Worm (Caenorhabditis elegans) whole organism, L4 larva: Measurements from ENCODE around the gene T11F9.7.

Experiments
- F26F4.8 ChIP-seq: fragments of 200-800 bp; sonication (Bioruptor generic); conservative IDR thresholded peaks from 2 replicates; pipeline ENCODE4 v1.3.6; 2022; ENCODE audit warnings: missing genetic modification characterization, missing compliant biosample characterization
- F49E8.2 ChIP-seq: sonication (generic microtip); optimal IDR thresholded peaks from 2 replicates; lab custom pipeline; 2016; ENCODE audit warnings: missing compliant biosample characterization, mild to moderate bottlenecking, missing genetic modification characterization, borderline replicate concordance
- R02D3.7 ChIP-seq: fragments of 150-350 bp; sonication (generic microtip); optimal IDR thresholded peaks from 3 replicates; lab custom pipeline; 2014; ENCODE audit warnings: missing biosample characterization, missing genetic modification characterization
- T20F7.1 ChIP-seq: fragments of 200-800 bp; sonication (Bioruptor generic); optimal IDR thresholded peaks from 2 replicates; lab custom pipeline; 2018; ENCODE audit warnings: mild to moderate bottlenecking, missing genetic modification characterization, missing compliant biosample characterization
- T26A8.4 ChIP-seq: fragments of 200-800 bp; sonication (Bioruptor generic); IDR thresholded peaks from 2 replicates; pipeline ENCODE4 v1.3.6; 2022; ENCODE audit warnings: missing genetic modification characterization, missing compliant biosample characterization
- Y48G9A.11 ChIP-seq: fragments of 200-800 bp; sonication (Bioruptor generic); IDR thresholded peaks from 2 replicates; pipeline ENCODE4 v1.3.6; 2022; ENCODE audit warnings: missing genetic modification reagents, missing genetic modification characterization, missing compliant biosample characterization
- Y75B8A.6 ChIP-seq: fragments of 200-800 bp; sonication (Bioruptor generic); IDR thresholded peaks from 2 replicates; pipeline ENCODE4 v1.3.6; 2022; ENCODE audit warnings: missing genetic modification reagents, missing genetic modification characterization, missing compliant biosample characterization
- ZK337.2 ChIP-seq: fragments of 200-800 bp; sonication (Bioruptor generic); IDR thresholded peaks from 2 replicates; pipeline ENCODE4 v1.3.6; 2022; ENCODE audit warnings: missing genetic modification reagents, missing genetic modification characterization, missing compliant biosample characterization
- aly-2 ChIP-seq: sonication (generic microtip); optimal IDR thresholded peaks from 2 replicates; lab custom pipeline; 2018; ENCODE audit warnings: missing biosample characterization, missing genetic modification characterization
- attf-4 ChIP-seq: sonication (generic microtip); optimal IDR thresholded peaks from 3 replicates; lab custom pipeline; 2017; ENCODE audit warnings: missing biosample characterization, missing genetic modification characterization
- ceh-20 ChIP-seq: fragments of 200-800 bp; sonication (Bioruptor generic); IDR thresholded peaks from 2 replicates; pipeline ENCODE4 v1.3.6; 2022; ENCODE audit warnings: missing genetic modification reagents, missing genetic modification characterization, missing compliant biosample characterization
- ceh-28 ChIP-seq: fragments of 150-350 bp; optimal IDR thresholded peaks from 2 replicates; lab custom pipeline; 2014; ENCODE audit warnings: missing biosample characterization, missing genetic modification reagents, missing genetic modification characterization
- ceh-44 ChIP-seq: fragments of 200-800 bp; sonication (Bioruptor generic); IDR thresholded peaks from 2 replicates; pipeline ENCODE4 v1.3.6; 2022; ENCODE audit warnings: missing genetic modification reagents, missing genetic modification characterization, missing compliant biosample characterization
- ceh-62 ChIP-seq: sonication (generic microtip); optimal IDR thresholded peaks from 2 replicates; lab custom pipeline; 2017; ENCODE audit warnings: missing biosample characterization, missing genetic modification characterization
- cey-2 ChIP-seq: sonication (generic microtip); optimal IDR thresholded peaks from 3 replicates; lab custom pipeline; 2017; ENCODE audit warnings: missing genetic modification characterization, mild to moderate bottlenecking, missing compliant biosample characterization, antibody characterized with exemption, borderline replicate concordance; ENCODE audit not compliant: insufficient read depth
- ctbp-1 ChIP-seq: fragments of 200-800 bp; sonication (Bioruptor generic); IDR thresholded peaks from 2 replicates; pipeline ENCODE4 v1.3.6; 2022; ENCODE audit warnings: missing genetic modification reagents, missing genetic modification characterization, missing compliant biosample characterization
- daf-19 ChIP-seq: fragments of 200-800 bp; sonication (Bioruptor generic); conservative IDR thresholded peaks from 2 replicates; pipeline ENCODE4 v1.3.6; 2022; ENCODE audit warnings: missing genetic modification characterization, missing compliant biosample characterization
- daf-8 ChIP-seq: fragments of 200-800 bp; sonication (Bioruptor generic); IDR thresholded peaks from 2 replicates; pipeline ENCODE4 v1.3.6; 2022; ENCODE audit warnings: missing genetic modification characterization, missing compliant biosample characterization
- dmd-6 ChIP-seq: fragments of 200-800 bp; sonication (Bioruptor generic); IDR thresholded peaks from 2 replicates; pipeline ENCODE4 v1.3.6; 2022; ENCODE audit warnings: missing genetic modification reagents, missing genetic modification characterization, missing compliant biosample characterization
- dmd-8 ChIP-seq: fragments of 200-800 bp; sonication (Bioruptor generic); IDR thresholded peaks from 2 replicates; pipeline ENCODE4 v1.3.6; 2022; ENCODE audit warnings: missing genetic modification characterization, missing compliant biosample characterization
- dmd-9 ChIP-seq: fragments of 200-800 bp; sonication (Bioruptor generic); IDR thresholded peaks from 2 replicates; pipeline ENCODE4 v1.3.6; 2022; ENCODE audit warnings: missing genetic modification reagents, missing genetic modification characterization, missing compliant biosample characterization
- duxl-1 ChIP-seq: sonication (generic microtip); optimal IDR thresholded peaks from 2 replicates; lab custom pipeline; 2016; ENCODE audit warnings: mild to moderate bottlenecking, missing genetic modification characterization, moderate library complexity, missing compliant biosample characterization; ENCODE audit not compliant: poor library complexity
- dve-1 ChIP-seq: sonication (generic microtip); optimal IDR thresholded peaks from 2 replicates; lab custom pipeline; 2017; ENCODE audit warnings: antibody characterized with exemption, mild to moderate bottlenecking, missing genetic modification characterization, missing compliant biosample characterization; ENCODE audit not compliant: insufficient read depth
- hif-1 ChIP-seq, 2 experiments: sonication (generic microtip); optimal IDR thresholded peaks; 2 replicates each; lab custom pipeline; 2016 to 2017; ENCODE audit warnings: missing compliant biosample characterization in 2 of 2, missing genetic modification characterization in 2 of 2, missing genetic modification reagents in 2 of 2, missing genotype in 2 of 2, mild to moderate bottlenecking in 1 of 2
- hlh-30 ChIP-seq: sonication (generic microtip); optimal IDR thresholded peaks from 2 replicates; lab custom pipeline; 2017; ENCODE audit warnings: antibody characterized with exemption, mild to moderate bottlenecking, missing genetic modification characterization, missing compliant biosample characterization; ENCODE audit not compliant: insufficient read depth
- lin-39 ChIP-seq: fragments of 150-350 bp; optimal IDR thresholded peaks from 2 replicates; lab custom pipeline; 2014; ENCODE audit warnings: missing biosample characterization, missing genetic modification reagents, missing genetic modification characterization
- lir-3 ChIP-seq: sonication (generic microtip); optimal IDR thresholded peaks from 2 replicates; lab custom pipeline; 2016; ENCODE audit warnings: mild to moderate bottlenecking, missing genetic modification characterization, missing compliant biosample characterization
- lsy-2 ChIP-seq, 2 experiments: fragments of 150-350 bp in 1 of 2; sonication (generic microtip) in 1 of 2; optimal IDR thresholded peaks; 2 replicates each; lab custom pipeline; 2014 to 2017; ENCODE audit warnings: missing biosample characterization in 2 of 2, missing genetic modification characterization in 2 of 2
- madf-5 ChIP-seq, 2 experiments: fragments of 200-800 bp; sonication (Bioruptor generic); IDR thresholded peaks; 2 replicates each; pipeline ENCODE4 v1.3.6; 2022; ENCODE audit warnings: missing compliant biosample characterization in 2 of 2, missing genetic modification characterization in 2 of 2
- mdl-1 ChIP-seq, 2 experiments: fragments of 150-350 bp in 1 of 2; sonication (generic microtip) in 1 of 2; optimal IDR thresholded peaks; 2 replicates each; lab custom pipeline; 2014 to 2017; ENCODE audit warnings: missing biosample characterization in 2 of 2, missing genetic modification characterization in 2 of 2
- mxl-3 ChIP-seq: fragments of 200-800 bp; sonication (Bioruptor generic); optimal IDR thresholded peaks from 2 replicates; lab custom pipeline; 2018; ENCODE audit warnings: mild to moderate bottlenecking, missing genetic modification characterization, missing compliant biosample characterization
- nhr-102 ChIP-seq: sonication (generic microtip); optimal IDR thresholded peaks from 2 replicates; lab custom pipeline; 2016; ENCODE audit warnings: mild to moderate bottlenecking, missing genetic modification characterization, moderate library complexity, missing compliant biosample characterization
- nhr-11 ChIP-seq: fragments of 150-350 bp; optimal IDR thresholded peaks from 2 replicates; lab custom pipeline; 2014; ENCODE audit warnings: missing biosample characterization, missing genetic modification characterization
- nhr-42 ChIP-seq: fragments of 200-800 bp; sonication (Bioruptor generic); IDR thresholded peaks from 2 replicates; pipeline ENCODE4 v1.3.6; 2022; ENCODE audit warnings: missing genetic modification characterization, missing compliant biosample characterization
- nhr-6 ChIP-seq: fragments of 150-350 bp; optimal IDR thresholded peaks from 2 replicates; lab custom pipeline; 2014; ENCODE audit warnings: missing biosample characterization, missing genetic modification characterization
- pha-4 ChIP-seq, 2 experiments: fragments of 150-350 bp in 1 of 2; fragments of 200-800 bp in 1 of 2; sonication (Bioruptor generic) in 1 of 2; IDR thresholded peaks in 1 of 2; optimal IDR thresholded peaks in 1 of 2; 2 replicates each; pipeline versions ENCODE4 v1.3.6 to Lab custom; 2014 to 2022; ENCODE audit warnings: missing genetic modification characterization in 2 of 2, missing genetic modification reagents in 2 of 2, missing biosample characterization in 1 of 2, missing compliant biosample characterization in 1 of 2
- php-3 ChIP-seq: fragments of 200-800 bp; sonication (Bioruptor generic); IDR thresholded peaks from 2 replicates; pipeline ENCODE4 v1.3.6; 2022; ENCODE audit warnings: missing genetic modification reagents, missing genetic modification characterization, missing compliant biosample characterization
- pqm-1 ChIP-seq: sonication (generic microtip); optimal IDR thresholded peaks from 2 replicates; lab custom pipeline; 2017; ENCODE audit warnings: missing biosample characterization, missing genetic modification characterization
- saeg-2 ChIP-seq: fragments of 200-800 bp; sonication (Bioruptor generic); IDR thresholded peaks from 2 replicates; pipeline ENCODE4 v1.3.6; 2022; ENCODE audit warnings: missing genetic modification reagents, missing genetic modification characterization, missing compliant biosample characterization
- sdz-12 ChIP-seq: fragments of 200-800 bp; sonication (Bioruptor generic); optimal IDR thresholded peaks from 2 replicates; lab custom pipeline; 2018; ENCODE audit warnings: mild to moderate bottlenecking, missing genetic modification characterization, missing compliant biosample characterization
- snpc-4 ChIP-seq: fragments of 150-350 bp; optimal IDR thresholded peaks from 2 replicates; lab custom pipeline; 2014; ENCODE audit warnings: missing biosample characterization, missing genetic modification characterization
- spr-3 ChIP-seq: fragments of 200-800 bp; sonication (Bioruptor generic); optimal IDR thresholded peaks from 2 replicates; lab custom pipeline; 2018; ENCODE audit warnings: mild to moderate bottlenecking, missing genetic modification characterization, missing compliant biosample characterization
- tra-1 ChIP-seq: fragments of 200-800 bp; sonication (Bioruptor generic); IDR thresholded peaks from 2 replicates; pipeline ENCODE4 v1.3.6; 2022; ENCODE audit warnings: missing genetic modification reagents, missing genetic modification characterization, missing compliant biosample characterization
- unc-130 ChIP-seq: sonication (generic microtip); optimal IDR thresholded peaks from 2 replicates; lab custom pipeline; 2016; ENCODE audit warnings: missing genetic modification reagents, missing genetic modification characterization, missing compliant biosample characterization
- unc-39 ChIP-seq: sonication (generic microtip); optimal IDR thresholded peaks from 2 replicates; lab custom pipeline; 2017; ENCODE audit warnings: missing biosample characterization, missing genetic modification characterization
- unc-62 ChIP-seq, 3 experiments: fragments of 150-350 bp in 1 of 3; sonication (generic microtip); optimal IDR thresholded peaks in 2 of 3; peaks in 1 of 3; 1 replicate in 1 of 3; 2 replicates in 2 of 3; lab custom pipeline; 2014 to 2017; ENCODE audit warnings: missing biosample characterization in 3 of 3, missing genetic modification characterization in 3 of 3, missing genetic modification reagents in 3 of 3, missing genotype in 1 of 3
- vab-7 ChIP-seq: fragments of 200-800 bp; sonication (Bioruptor generic); IDR thresholded peaks from 2 replicates; pipeline ENCODE4 v1.3.6; 2022; ENCODE audit warnings: missing genetic modification reagents, missing genetic modification characterization, missing compliant biosample characterization
- zip-2 ChIP-seq: fragments of 150-350 bp; optimal IDR thresholded peaks from 2 replicates; lab custom pipeline; 2014; ENCODE audit warnings: missing biosample characterization, missing genetic modification characterization
- ztf-7 ChIP-seq: fragments of 150-350 bp; optimal IDR thresholded peaks from 2 replicates; lab custom pipeline; 2014; ENCODE audit warnings: missing biosample characterization, missing genetic modification characterization

T11F9.7 gene

ce11 chrV:11521448-11521847, 45.7 kb downstream of the T11F9.7 start, which contains the start of gene pafo-1 (continued):
- TF ChIP-seq T26A8.4 (GFP tag; lab: Robert Waterston, UW) = peak; percentile 90
- TF ChIP-seq zip-2 (tag; lab: Kevin White, UChicago) = no peak
- no peak for TF ChIP-seq pha-4 (GFP tag; IDR thresholded peaks at IDR 0.05; lab: Robert Waterston, UW)
- no peak for TF ChIP-seq pha-4 (tag; optimal IDR thresholded peaks at IDR 0.05; lab: Kevin White, UChicago)
- TF ChIP-seq daf-19 (GFP tag; lab: Robert Waterston, UW) = peak; percentile 66; the same call in 1 of the 2 replicates
- no peak for TF ChIP-seq snpc-4 (tag; lab: Kevin White, UChicago)
- TF ChIP-seq aly-2 (tag; lab: Kevin White, UChicago) = no peak
- peak; percentile 80 for TF ChIP-seq F49E8.2 (tag; lab: Kevin White, UChicago)
- no peak for TF ChIP-seq Y75B8A.6
- no peak for TF ChIP-seq attf-4 (tag; lab: Kevin White, UChicago)
- TF ChIP-seq lir-3 (tag; lab: Kevin White, UChicago) = no peak
- TF ChIP-seq saeg-2 = 0 out of 2 replicates have a peak, but pooled peaks have one; percentile 39
- peak; percentile 76 for TF ChIP-seq T20F7.1 (GFP tag; lab: Kevin White, UChicago)
- no peak; the same call in 1 of the 2 replicates for TF ChIP-seq tra-1 (GFP tag; lab: Robert Waterston, UW)
- TF ChIP-seq cey-2 (tag; lab: Kevin White, UChicago) = no peak
- peak; percentile 81 for TF ChIP-seq dve-1 (tag; lab: Kevin White, UChicago)
- TF ChIP-seq vab-7 (GFP tag; lab: Robert Waterston, UW) = no peak
- TF ChIP-seq dmd-8 (GFP tag; lab: Robert Waterston, UW) = no peak
- peak; percentile 39 for TF ChIP-seq spr-3 (GFP tag; lab: Kevin White, UChicago)
- peak in 1 of 2 experiments; percentile 72 for TF ChIP-seq unc-62 (GFP tag; optimal IDR thresholded peaks at IDR 0.05 in 1 of 2; lab: Kevin White, UChicago)
- TF ChIP-seq unc-62 (tag; optimal IDR thresholded peaks at IDR 0.05; lab: Kevin White, UChicago) = no peak
- no peak for TF ChIP-seq ceh-44 (GFP tag; lab: Robert Waterston, UW)
- peak; percentile 84 for TF ChIP-seq dmd-6 (GFP tag; lab: Robert Waterston, UW)
- TF ChIP-seq hif-1 (tag; optimal IDR thresholded peaks at IDR 0.05; lab: Kevin White, UChicago) = peak in 1 of 2 experiments; percentile 45
- peak; percentile 88 for TF ChIP-seq nhr-6
- peak; percentile 57 for TF ChIP-seq nhr-11 (tag; lab: Kevin White, UChicago)
- no peak for TF ChIP-seq lin-39 (tag; lab: Kevin White, UChicago)
- TF ChIP-seq Y48G9A.11 (GFP tag; lab: Robert Waterston, UW) = 0 out of 2 replicates have a peak, but pooled peaks have one; percentile 27
- TF ChIP-seq ZK337.2 = no peak
- TF ChIP-seq pqm-1 (tag; lab: Kevin White, UChicago) = no peak
- peak in 1 of 2 experiments; percentile 52 for TF ChIP-seq mdl-1 (tag; optimal IDR thresholded peaks at IDR 0.05; lab: Kevin White, UChicago)
- peak; percentile 91 for TF ChIP-seq nhr-102
- no peak for TF ChIP-seq madf-5 (GFP tag; IDR thresholded peaks at IDR 0.05; lab: Robert Waterston, UW)
- TF ChIP-seq daf-8 (GFP tag; lab: Robert Waterston, UW) = no peak
- TF ChIP-seq unc-130 (GFP tag; lab: Kevin White, UChicago) = no peak
- peak; percentile 84 for TF ChIP-seq ctbp-1
- TF ChIP-seq php-3 (GFP tag; lab: Robert Waterston, UW) = peak; percentile 72
- no peak for TF ChIP-seq ztf-7 (tag; lab: Kevin White, UChicago)
- no peak for TF ChIP-seq F26F4.8 (GFP tag; lab: Robert Waterston, UW)
- no peak for TF ChIP-seq R02D3.7 (tag; lab: Kevin White, UChicago)
- TF ChIP-seq ceh-20 (GFP tag; lab: Robert Waterston, UW) = peak; percentile 82
- TF ChIP-seq nhr-42 (GFP tag; lab: Robert Waterston, UW) = peak; percentile 84
- no peak for TF ChIP-seq ceh-28 (tag; lab: Kevin White, UChicago)
- TF ChIP-seq mxl-3 (GFP tag; lab: Kevin White, UChicago) = peak; percentile 47
- TF ChIP-seq dmd-9 = no peak
- no peak for TF ChIP-seq lsy-2 (tag; optimal IDR thresholded peaks at IDR 0.05; lab: Kevin White, UChicago)
- no peak for TF ChIP-seq ceh-62 (tag; lab: Kevin White, UChicago)
- peak; percentile 86 for TF ChIP-seq duxl-1 (tag; lab: Kevin White, UChicago)
- TF ChIP-seq sdz-12 = no peak
- TF ChIP-seq hlh-30 (tag; lab: Kevin White, UChicago) = peak; percentile 79
- no peak for TF ChIP-seq unc-39 (tag; lab: Kevin White, UChicago)
